Worm (Caenorhabditis elegans) whole organism, L4 larva: ENCODE measurements around the gene D2007.2.

Source experiments
- ZK546.5 ChIP-seq, 2 experiments: sonication (generic microtip); optimal IDR thresholded peaks; 2 replicates each; lab custom pipeline; 2017; ENCODE audit warnings: missing biosample characterization in 2 of 2, missing genetic modification characterization in 2 of 2
- ama-1 ChIP-seq: fragments of 150-350 bp; optimal IDR thresholded peaks from 2 replicates; lab custom pipeline; 2014; ENCODE audit warnings: inconsistent platforms, mixed read lengths
- ceh-28 ChIP-seq: fragments of 150-350 bp; optimal IDR thresholded peaks from 2 replicates; lab custom pipeline; 2014; ENCODE audit warnings: missing biosample characterization, missing genetic modification reagents, missing genetic modification characterization
- dmd-8 ChIP-seq: fragments of 200-800 bp; sonication (Bioruptor generic); IDR thresholded peaks from 2 replicates; pipeline ENCODE4 v1.3.6; 2022; ENCODE audit warnings: missing genetic modification characterization, missing compliant biosample characterization
- egl-27 ChIP-seq: sonication (generic microtip); optimal IDR thresholded peaks from 3 replicates; lab custom pipeline; 2017; ENCODE audit warnings: missing biosample characterization, missing genetic modification reagents, missing genetic modification characterization
- madf-5 ChIP-seq, 2 experiments: fragments of 200-800 bp; sonication (Bioruptor generic); IDR thresholded peaks; 2 replicates each; pipeline ENCODE4 v1.3.6; 2022; ENCODE audit warnings: missing compliant biosample characterization in 2 of 2, missing genetic modification characterization in 2 of 2
- nhr-11 ChIP-seq: fragments of 150-350 bp; optimal IDR thresholded peaks from 2 replicates; lab custom pipeline; 2014; ENCODE audit warnings: missing biosample characterization, missing genetic modification characterization
- nhr-42 ChIP-seq: fragments of 200-800 bp; sonication (Bioruptor generic); IDR thresholded peaks from 2 replicates; pipeline ENCODE4 v1.3.6; 2022; ENCODE audit warnings: missing genetic modification characterization, missing compliant biosample characterization
- nhr-6 ChIP-seq: fragments of 150-350 bp; optimal IDR thresholded peaks from 2 replicates; lab custom pipeline; 2014; ENCODE audit warnings: missing biosample characterization, missing genetic modification characterization
- pha-4 ChIP-seq, 2 experiments: fragments of 150-350 bp in 1 of 2; fragments of 200-800 bp in 1 of 2; sonication (Bioruptor generic) in 1 of 2; IDR thresholded peaks in 1 of 2; optimal IDR thresholded peaks in 1 of 2; 2 replicates each; pipeline versions ENCODE4 v1.3.6 to Lab custom; 2014 to 2022; ENCODE audit warnings: missing genetic modification characterization in 2 of 2, missing genetic modification reagents in 2 of 2, missing biosample characterization in 1 of 2, missing compliant biosample characterization in 1 of 2
- snpc-4 ChIP-seq: fragments of 150-350 bp; optimal IDR thresholded peaks from 2 replicates; lab custom pipeline; 2014; ENCODE audit warnings: missing biosample characterization, missing genetic modification characterization
- zip-11 ChIP-seq: fragments of 200-800 bp; sonication (Bioruptor generic); IDR thresholded peaks from 2 replicates; pipeline ENCODE4 v1.3.6; 2022; ENCODE audit warnings: missing genetic modification characterization, missing compliant biosample characterization

ce11 chrIII:8163788-8164423 lies 15.1 kb downstream of the D2007.2 start, which contains the start of gene prp-8:
- TF ChIP-seq madf-5 (GFP tag; IDR thresholded peaks at IDR 0.05; lab: Robert Waterston, UW) (no peak), snpc-4 (tag; lab: Kevin White, UChicago) (no peak), nhr-6 (tag; lab: Kevin White, UChicago) (peak; percentile 89), dmd-8 (GFP tag; lab: Robert Waterston, UW) (no peak), nhr-42 (0 out of 2 replicates have a peak, but pooled peaks have one; percentile 26), pha-4 (GFP tag; IDR thresholded peaks at IDR 0.05; lab: Robert Waterston, UW) (no peak), pha-4 (tag; optimal IDR thresholded peaks at IDR 0.05; lab: Kevin White, UChicago) (peak; percentile 94), nhr-11 (tag; lab: Kevin White, UChicago) (peak; percentile 68), zip-11 (GFP tag; lab: Robert Waterston, UW) (no peak), ceh-28 (peak; percentile 77), ama-1 (lab: Kevin White, UChicago) (peak; percentile 78), ZK546.5 (tag; optimal IDR thresholded peaks at IDR 0.05; lab: Kevin White, UChicago) (peak in 1 of 2 experiments; percentile 94), egl-27 (tag; lab: Kevin White, UChicago) (no peak)
